Worm (Caenorhabditis elegans) whole organism, L1 larva: ENCODE measurements around the gene sru-7.

Experiments
- F16B12.6 ChIP-seq: fragments of 150-350 bp; optimal IDR thresholded peaks from 2 replicates; lab custom pipeline; 2014; ENCODE audit warnings: missing biosample characterization, missing genetic modification characterization
- ama-1 ChIP-seq: fragments of 150-350 bp; optimal IDR thresholded peaks from 2 replicates; lab custom pipeline; 2014
- ces-1 ChIP-seq: fragments of 150-350 bp; optimal IDR thresholded peaks from 2 replicates; lab custom pipeline; 2014; ENCODE audit warnings: missing biosample characterization, missing genetic modification reagents, missing genetic modification characterization
- lin-39 ChIP-seq: fragments of 150-350 bp; optimal IDR thresholded peaks from 2 replicates; lab custom pipeline; 2014; ENCODE audit warnings: missing biosample characterization, missing genetic modification reagents, missing genetic modification characterization
- lir-3 ChIP-seq: sonication (generic microtip); optimal IDR thresholded peaks from 2 replicates; lab custom pipeline; 2016; ENCODE audit warnings: mild to moderate bottlenecking, missing genetic modification characterization, moderate library complexity, missing compliant biosample characterization; ENCODE audit not compliant: poor library complexity
- nhr-28 ChIP-seq: fragments of 150-350 bp; optimal IDR thresholded peaks from 2 replicates; lab custom pipeline; 2014; ENCODE audit warnings: missing biosample characterization, missing genetic modification characterization
- sox-4 ChIP-seq: sonication (generic microtip); optimal IDR thresholded peaks from 2 replicates; lab custom pipeline; 2016; ENCODE audit warnings: missing genetic modification characterization, missing compliant biosample characterization
- tbx-2 ChIP-seq: sonication (generic microtip); optimal IDR thresholded peaks from 2 replicates; lab custom pipeline; 2016; ENCODE audit warnings: missing genetic modification characterization, missing compliant biosample characterization
- xbp-1 ChIP-seq: sonication (generic microtip); optimal IDR thresholded peaks from 2 replicates; lab custom pipeline; 2016; ENCODE audit warnings: missing genetic modification characterization, missing compliant biosample characterization
- zag-1 ChIP-seq: fragments of 150-350 bp; optimal IDR thresholded peaks from 2 replicates; lab custom pipeline; 2014; ENCODE audit warnings: missing biosample characterization, missing genetic modification characterization
- zip-4 ChIP-seq: fragments of 200-800 bp; sonication (Bioruptor generic); optimal IDR thresholded peaks from 2 replicates; lab custom pipeline; 2018; ENCODE audit warnings: mild to moderate bottlenecking, missing genetic modification characterization, moderate library complexity, missing compliant biosample characterization

DNA sequence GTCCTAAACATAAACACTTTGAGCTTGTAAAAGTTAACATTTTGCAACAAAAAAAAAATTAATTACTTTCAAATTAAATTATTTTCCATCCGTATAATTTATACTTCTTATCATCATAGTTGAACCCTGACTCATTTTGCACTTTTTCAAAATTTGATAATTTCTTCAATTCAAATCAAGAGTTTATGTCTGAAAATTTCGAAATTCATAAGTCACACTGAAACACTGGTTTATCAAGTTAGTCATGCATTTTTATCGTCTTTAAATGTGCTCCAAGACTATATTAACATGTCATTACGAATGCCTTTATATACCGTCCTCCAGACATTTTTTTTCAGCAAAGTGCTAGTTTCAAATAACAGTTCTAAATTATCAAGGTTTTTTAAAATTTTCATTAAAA is 47.3 kb downstream of the sru-7 start:
- no peak for TF ChIP-seq zag-1
- TF ChIP-seq nhr-28 (tag; lab: Kevin White, UChicago), result no peak
- no peak for TF ChIP-seq sox-4 (tag; lab: Kevin White, UChicago)
- no peak for TF ChIP-seq ama-1 (lab: Kevin White, UChicago)
- TF ChIP-seq ces-1 (GFP tag; lab: Kevin White, UChicago), result no peak
- no peak for TF ChIP-seq lin-39
- no peak for TF ChIP-seq F16B12.6 (tag; lab: Kevin White, UChicago)
- no peak for TF ChIP-seq zip-4 (GFP tag; lab: Kevin White, UChicago)
- no peak for TF ChIP-seq xbp-1
- no peak for TF ChIP-seq lir-3 (tag; lab: Kevin White, UChicago)
- no peak for TF ChIP-seq tbx-2 (tag; lab: Kevin White, UChicago)
